Fruit fly (Drosophila melanogaster): Measurements from ENCODE around the gene CG12523.

CG12523 gene

dm6 chr3L:10752588-10753057 is 48.4 kb upstream of the CG12523 start (continued):
- peak; percentile 91 for TF ChIP-seq row (GFP tag; IDR thresholded peaks at IDR 0.05)
- peak; percentile 92 for TF ChIP-seq CG1602 (GFP tag; optimal IDR thresholded peaks at IDR 0.05)
- peak; percentile 85 for TF ChIP-seq ro (GFP tag; IDR thresholded peaks at IDR 0.05)
- TF ChIP-seq Nf-YA (GFP tag; IDR thresholded peaks at IDR 0.05) = peak; percentile 85
- TF ChIP-seq vfl (GFP tag; optimal IDR thresholded peaks at IDR 0.05) = peak; percentile 60
- TF ChIP-seq Sry-β (GFP tag; optimal IDR thresholded peaks at IDR 0.05) = peak; percentile 27
- TF ChIP-seq wek (GFP tag; optimal IDR thresholded peaks at IDR 0.05) = peak; percentile 57
- peak; percentile 61 for TF ChIP-seq fd64A (GFP tag; optimal IDR thresholded peaks at IDR 0.05)
- peak; percentile 24 for TF ChIP-seq repo (GFP tag; optimal IDR thresholded peaks at IDR 0.05)
- TF ChIP-seq eve (GFP tag; optimal IDR thresholded peaks at IDR 0.05) = peak in 1 of 2 experiments; percentile 97
- TF ChIP-seq chif (GFP tag; optimal IDR thresholded peaks at IDR 0.05) = peak; percentile 67 to 68
- TF ChIP-seq CG8388 (GFP tag; optimal IDR thresholded peaks at IDR 0.05) = peak; percentile 96
- peak; percentile 10 for TF ChIP-seq NC2α (GFP tag; optimal IDR thresholded peaks at IDR 0.05)
- TF ChIP-seq CG17802 (tag; optimal IDR thresholded peaks at IDR 0.05) = peak; percentile 68
- TF ChIP-seq Dp (GFP tag; optimal IDR thresholded peaks at IDR 0.05) = no peak
- peak; percentile 98 for TF ChIP-seq nmo (GFP tag; optimal IDR thresholded peaks at IDR 0.05)
- TF ChIP-seq PHDP (tag; optimal IDR thresholded peaks at IDR 0.05) = peak; percentile 98
- TF ChIP-seq Side (GFP tag; optimal IDR thresholded peaks at IDR 0.05) = peak; percentile 18
- no peak for TF ChIP-seq mld (GFP tag; IDR thresholded peaks at IDR 0.05; ENCODE audit: partially characterized antibody)
- TF ChIP-seq Ravus (GFP tag; IDR thresholded peaks at IDR 0.05) = peak; percentile 90
- peak; percentile 98 for TF ChIP-seq CG13424 (tag; optimal IDR thresholded peaks at IDR 0.05)
- peak; percentile 91 for TF ChIP-seq D19B (GFP tag; optimal IDR thresholded peaks at IDR 0.05)
- TF ChIP-seq CG2116 (GFP tag; optimal IDR thresholded peaks at IDR 0.05) = peak; percentile 80
- TF ChIP-seq Atf3 (GFP tag; optimal IDR thresholded peaks at IDR 0.05) = peak; percentile 61
- peak; percentile 98 for TF ChIP-seq dysf (GFP tag; IDR thresholded peaks at IDR 0.05)
- TF ChIP-seq CG3995 (GFP tag; optimal IDR thresholded peaks at IDR 0.05) = peak; percentile 76
- TF ChIP-seq CG10321 (GFP tag; IDR thresholded peaks at IDR 0.05) = peak; percentile 65
- peak; percentile 92 for TF ChIP-seq nau (GFP tag; optimal IDR thresholded peaks at IDR 0.05)
- no peak for TF ChIP-seq inv (GFP tag; IDR thresholded peaks at IDR 0.05; ENCODE audit: partially characterized antibody)
- TF ChIP-seq MTF-1 (GFP tag; optimal IDR thresholded peaks at IDR 0.05; ENCODE audit: borderline replicate concordance) = peak; percentile 63
- peak; percentile 98 for TF ChIP-seq CG10147 (GFP tag; optimal IDR thresholded peaks at IDR 0.05)
- peak; percentile 92 for TF ChIP-seq CG15601 (tag; optimal IDR thresholded peaks at IDR 0.05)
- TF ChIP-seq pum (GFP tag; optimal IDR thresholded peaks at IDR 0.05) = peak; percentile 73
- TF ChIP-seq CG12071 (GFP tag; optimal IDR thresholded peaks at IDR 0.05) = peak; percentile 85
- peak; percentile 97 for TF ChIP-seq Rfx (GFP tag; IDR thresholded peaks at IDR 0.05)
- TF ChIP-seq cad (GFP tag; optimal IDR thresholded peaks at IDR 0.05) = no peak
- no peak for TF ChIP-seq h (optimal IDR thresholded peaks at IDR 0.05)
- no peak for TF ChIP-seq unc-4 (GFP tag; IDR thresholded peaks at IDR 0.05; ENCODE audit: partially characterized antibody)
- TF ChIP-seq caup (GFP tag; optimal IDR thresholded peaks at IDR 0.05; ENCODE audit: severe bottlenecking) = peak; percentile 96
- TF ChIP-seq fd3F (GFP tag; optimal IDR thresholded peaks at IDR 0.05) = peak; percentile 98
- TF ChIP-seq E2f2 (GFP tag; IDR thresholded peaks at IDR 0.05) = peak; percentile 76
- TF ChIP-seq CG1024 (GFP tag; IDR thresholded peaks at IDR 0.05) = peak; percentile 77
- TF ChIP-seq CG17568 (GFP tag; optimal IDR thresholded peaks at IDR 0.05) = peak; percentile 81
- peak; percentile 79 for TF ChIP-seq CG6175 (GFP tag; IDR thresholded peaks at IDR 0.05)
- TF ChIP-seq gcm (GFP tag; optimal IDR thresholded peaks at IDR 0.05) = peak; percentile 95
- peak; percentile 82 for TF ChIP-seq Jarid2 (GFP tag; optimal IDR thresholded peaks at IDR 0.05)
- peak; percentile 73 for TF ChIP-seq otp (GFP tag; IDR thresholded peaks at IDR 0.05)
- TF ChIP-seq Dbx (GFP tag; IDR thresholded peaks at IDR 0.05) = peak; percentile 97
- TF ChIP-seq sim (GFP tag; IDR thresholded peaks at IDR 0.05) = peak; percentile 61; the same call in 1 of the 2 replicates
- TF ChIP-seq chm (GFP tag; IDR thresholded peaks at IDR 0.05) = peak; percentile 78; the same call in 1 of the 2 replicates
